Worm (Caenorhabditis elegans): ENCODE measurements around the gene his-31.

Gene his-31

DNA sequence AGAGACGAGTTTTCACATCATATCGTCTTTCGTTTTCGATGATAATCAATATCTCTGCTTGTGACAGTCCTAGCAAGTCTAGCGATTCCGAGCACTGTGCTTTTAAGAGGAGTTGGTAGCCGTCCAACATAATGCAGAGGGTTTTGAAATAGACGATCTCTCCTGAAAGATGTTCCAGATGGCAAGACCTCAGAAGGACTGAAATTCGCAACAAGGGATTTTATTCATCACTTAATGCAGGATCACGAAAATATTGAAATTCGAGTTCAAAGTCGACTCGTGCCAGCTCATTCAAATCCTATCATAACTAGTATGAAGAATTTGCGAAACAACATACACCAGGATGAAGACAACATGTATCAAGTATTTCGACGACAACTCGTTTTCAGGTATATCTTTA, 43.7 kb upstream of the his-31 start, which contains the start of gene D2096.7 (continued):
- TF ChIP-seq unc-39 (tag; optimal IDR thresholded peaks at IDR 0.05) (no peak), ztf-7 (tag; optimal IDR thresholded peaks at IDR 0.05) (no peak), Y5F2A.4 (GFP tag; optimal IDR thresholded peaks at IDR 0.05) (peak; percentile 62), snpc-4 (tag; optimal IDR thresholded peaks at IDR 0.05) (no peak), saeg-2 (GFP tag; IDR thresholded peaks at IDR 0.05) (peak; percentile 47; the same call in 1 of the 2 replicates), tag-97 (GFP tag; IDR thresholded peaks at IDR 0.05) (no peak), daf-12 (tag; optimal IDR thresholded peaks at IDR 0.05) (no peak), egl-27 (tag; optimal IDR thresholded peaks at IDR 0.05) (no peak), rbr-2 (tag; optimal IDR thresholded peaks at IDR 0.05) (no peak), nhr-42 (GFP tag; IDR thresholded peaks at IDR 0.05) (no peak), lin-15B (tag; optimal IDR thresholded peaks at IDR 0.05) (no peak), ZK546.5 (tag; optimal IDR thresholded peaks at IDR 0.05) (no peak), gei-8 (GFP tag; optimal IDR thresholded peaks at IDR 0.05) (no peak), nhr-25 (tag; optimal IDR thresholded peaks at IDR 0.05; ENCODE audit: borderline replicate concordance, insufficient read depth) (no peak), madf-5 (GFP tag; IDR thresholded peaks at IDR 0.05) (peak; percentile 56 to 88; a peak in 2 of 4 replicates), madf-9 (GFP tag; conservative IDR thresholded peaks at IDR 0.05) (no peak), T20F7.1 (GFP tag; optimal IDR thresholded peaks at IDR 0.05) (peak; percentile 51), nhr-6 (tag; optimal IDR thresholded peaks at IDR 0.05) (no peak), mdt-29 (GFP tag; IDR thresholded peaks at IDR 0.05) (no peak), daf-19 (GFP tag; conservative IDR thresholded peaks at IDR 0.05) (peak; percentile 54; the same call in 1 of the 2 replicates), jun-1 (tag; optimal IDR thresholded peaks at IDR 0.05) (no peak), arid-1 (GFP tag; conservative IDR thresholded peaks at IDR 0.05) (peak; percentile 76), zip-11 (GFP tag; IDR thresholded peaks at IDR 0.05) (no peak), nhr-41 (GFP tag; IDR thresholded peaks at IDR 0.05) (no peak), lir-3 (tag; optimal IDR thresholded peaks at IDR 0.05) (no peak), mxl-2 (GFP tag; conservative IDR thresholded peaks at IDR 0.05) (0 out of 2 replicates have a peak, but pooled peaks have one; percentile 41), lin-39 (tag; optimal IDR thresholded peaks at IDR 0.05) (no peak), F44E2.7 (GFP tag; IDR thresholded peaks at IDR 0.05) (no peak), mep-1 (tag; optimal IDR thresholded peaks at IDR 0.05) (no peak), lsy-2 (tag; optimal IDR thresholded peaks at IDR 0.05) (no peak), sdz-12 (GFP tag; optimal IDR thresholded peaks at IDR 0.05) (no peak), ceh-28 (tag; optimal IDR thresholded peaks at IDR 0.05) (no peak), Y48G9A.11 (GFP tag; IDR thresholded peaks at IDR 0.05) (peak; percentile 85), hlh-30 (tag; optimal IDR thresholded peaks at IDR 0.05; ENCODE audit: insufficient read depth) (no peak), nhr-48 (tag; optimal IDR thresholded peaks at IDR 0.05) (no peak), mes-2 (tag; optimal IDR thresholded peaks at IDR 0.05; ENCODE audit: poor library complexity, severe bottlenecking) (peak; percentile 28), F10B5.3 (tag; optimal IDR thresholded peaks at IDR 0.05) (no peak), nhr-102 (tag; optimal IDR thresholded peaks at IDR 0.05) (peak; percentile 58), F26F4.8 (GFP tag; conservative IDR thresholded peaks at IDR 0.05) (no peak), spr-3 (GFP tag; optimal IDR thresholded peaks at IDR 0.05) (peak; percentile 42), D1046.2 (GFP tag; IDR thresholded peaks at IDR 0.05) (peak; percentile 30; the same call in 1 of the 2 replicates), ztf-11 (tag; optimal IDR thresholded peaks at IDR 0.05) (no peak), zip-2 (tag; optimal IDR thresholded peaks at IDR 0.05) (no peak), attf-4 (tag; optimal IDR thresholded peaks at IDR 0.05) (no peak), dmd-6 (GFP tag; IDR thresholded peaks at IDR 0.05) (no peak), egl-43 (GFP tag; IDR thresholded peaks at IDR 0.05) (peak; percentile 69), nhr-111 (GFP tag; optimal IDR thresholded peaks at IDR 0.05) (no peak), php-3 (GFP tag; IDR thresholded peaks at IDR 0.05) (no peak), snpc-1.2 (GFP tag; IDR thresholded peaks at IDR 0.05) (peak; percentile 90), dpl-1 (GFP tag; optimal IDR thresholded peaks at IDR 0.05) (no peak), pqm-1 (tag; optimal IDR thresholded peaks at IDR 0.05) (no peak), zfp-3 (GFP tag; conservative IDR thresholded peaks at IDR 0.05) (0 out of 2 replicates have a peak, but pooled peaks have one; percentile 36)

All from whole organism, L4 larva.